Worm (Caenorhabditis elegans) whole organism, L2 larva: Measurements from ENCODE around the gene lin-25.

Experiments used
- C34F6.9 ChIP-seq: fragments of 150-350 bp; optimal IDR thresholded peaks from 2 replicates; lab custom pipeline; 2014; ENCODE audit warnings: missing biosample characterization, missing genetic modification characterization
- R02D3.7 ChIP-seq: fragments of 150-350 bp; optimal IDR thresholded peaks from 2 replicates; lab custom pipeline; 2014; ENCODE audit warnings: missing biosample characterization, missing genetic modification characterization
- Y55F3AM.14 ChIP-seq: fragments of 200-800 bp; sonication (Bioruptor generic); optimal IDR thresholded peaks from 2 replicates; lab custom pipeline; 2018; ENCODE audit warnings: mild to moderate bottlenecking, missing genetic modification characterization, missing compliant biosample characterization
- ZK546.5 ChIP-seq: sonication (generic microtip); optimal IDR thresholded peaks from 2 replicates; lab custom pipeline; 2017; ENCODE audit warnings: missing biosample characterization, missing genetic modification characterization
- ama-1 ChIP-seq: fragments of 150-350 bp; optimal IDR thresholded peaks from 2 replicates; lab custom pipeline; 2018; ENCODE audit warnings: inconsistent platforms
- blmp-1 ChIP-seq: sonication (generic microtip); optimal IDR thresholded peaks from 2 replicates; lab custom pipeline; 2017; ENCODE audit warnings: missing genetic modification characterization, mild to moderate bottlenecking, missing compliant biosample characterization, antibody characterized with exemption, moderate library complexity; ENCODE audit not compliant: insufficient read depth
- ceh-16 ChIP-seq: fragments of 150-350 bp; optimal IDR thresholded peaks from 2 replicates; lab custom pipeline; 2014; ENCODE audit warnings: missing biosample characterization, missing genetic modification characterization
- crh-2 ChIP-seq: sonication (generic microtip); optimal IDR thresholded peaks from 2 replicates; lab custom pipeline; 2017; ENCODE audit warnings: missing biosample characterization, missing genetic modification characterization
- dmd-4 ChIP-seq: sonication (generic microtip); optimal IDR thresholded peaks from 2 replicates; lab custom pipeline; 2017; ENCODE audit warnings: missing biosample characterization, missing genetic modification characterization
- fos-1 ChIP-seq: fragments of 150-350 bp; optimal IDR thresholded peaks from 2 replicates; lab custom pipeline; 2014; ENCODE audit warnings: missing biosample characterization, missing genetic modification characterization
- gmeb-1 ChIP-seq: fragments of 150-350 bp; optimal IDR thresholded peaks from 2 replicates; lab custom pipeline; 2014; ENCODE audit warnings: missing biosample characterization, missing genetic modification characterization
- lin-39 ChIP-seq: fragments of 150-350 bp; optimal IDR thresholded peaks from 2 replicates; lab custom pipeline; 2014; ENCODE audit warnings: missing biosample characterization, missing genetic modification reagents, missing genetic modification characterization
- lsy-2 ChIP-seq, 2 experiments: fragments of 150-350 bp in 1 of 2; sonication (generic microtip) in 1 of 2; optimal IDR thresholded peaks; 2 replicates each; lab custom pipeline; 2014 to 2017; ENCODE audit warnings: missing biosample characterization in 2 of 2, missing genetic modification characterization in 2 of 2
- nhr-10 ChIP-seq: sonication (generic microtip); optimal IDR thresholded peaks from 2 replicates; lab custom pipeline; 2017; ENCODE audit warnings: missing biosample characterization, missing genetic modification characterization
- nhr-129 ChIP-seq: fragments of 150-350 bp; optimal IDR thresholded peaks from 2 replicates; lab custom pipeline; 2014; ENCODE audit warnings: missing biosample characterization, missing genetic modification characterization
- nhr-21 ChIP-seq: fragments of 150-350 bp; optimal IDR thresholded peaks from 2 replicates; lab custom pipeline; 2014; ENCODE audit warnings: missing biosample characterization, missing genetic modification characterization
- nhr-237 ChIP-seq: fragments of 150-350 bp; optimal IDR thresholded peaks from 2 replicates; lab custom pipeline; 2014; ENCODE audit warnings: missing biosample characterization, missing genetic modification characterization
- peb-1 ChIP-seq: fragments of 150-350 bp; optimal IDR thresholded peaks from 2 replicates; lab custom pipeline; 2014; ENCODE audit warnings: missing biosample characterization, missing genetic modification characterization
- skn-1 ChIP-seq: sonication (generic microtip); optimal IDR thresholded peaks from 2 replicates; lab custom pipeline; 2017; ENCODE audit warnings: missing biosample characterization, missing genetic modification characterization
- sma-3 ChIP-seq: sonication (generic microtip); optimal IDR thresholded peaks from 2 replicates; lab custom pipeline; 2016; ENCODE audit warnings: missing genetic modification reagents, missing genetic modification characterization, missing compliant biosample characterization
- sma-9 ChIP-seq, 2 experiments: fragments of 150-350 bp in 1 of 2; sonication (generic microtip) in 1 of 2; optimal IDR thresholded peaks; 2 replicates each; lab custom pipeline; 2014 to 2016; ENCODE audit warnings: missing genetic modification characterization in 2 of 2, mild to moderate bottlenecking in 1 of 2, missing biosample characterization in 1 of 2, missing compliant biosample characterization in 1 of 2, missing genetic modification reagents in 1 of 2, moderate library complexity in 1 of 2
- unc-39 ChIP-seq: fragments of 150-350 bp; optimal IDR thresholded peaks from 2 replicates; lab custom pipeline; 2014; ENCODE audit warnings: missing biosample characterization, missing genetic modification characterization
- unc-55 ChIP-seq: fragments of 150-350 bp; sonication (generic microtip); optimal IDR thresholded peaks from 3 replicates; lab custom pipeline; 2014; ENCODE audit warnings: missing biosample characterization, missing genetic modification reagents, missing genetic modification characterization
- zag-1 ChIP-seq: fragments of 150-350 bp; optimal IDR thresholded peaks from 2 replicates; lab custom pipeline; 2014; ENCODE audit warnings: missing biosample characterization, missing genetic modification characterization
- ztf-1 ChIP-seq: fragments of 200-800 bp; sonication (Bioruptor generic); conservative IDR thresholded peaks from 2 replicates; pipeline ENCODE4 v1.3.6; 2022; ENCODE audit warnings: missing genetic modification characterization, missing compliant biosample characterization
- ztf-4 ChIP-seq: fragments of 150-350 bp; optimal IDR thresholded peaks from 2 replicates; lab custom pipeline; 2014; ENCODE audit warnings: missing biosample characterization, missing genetic modification characterization

lin-25 gene

DNA sequence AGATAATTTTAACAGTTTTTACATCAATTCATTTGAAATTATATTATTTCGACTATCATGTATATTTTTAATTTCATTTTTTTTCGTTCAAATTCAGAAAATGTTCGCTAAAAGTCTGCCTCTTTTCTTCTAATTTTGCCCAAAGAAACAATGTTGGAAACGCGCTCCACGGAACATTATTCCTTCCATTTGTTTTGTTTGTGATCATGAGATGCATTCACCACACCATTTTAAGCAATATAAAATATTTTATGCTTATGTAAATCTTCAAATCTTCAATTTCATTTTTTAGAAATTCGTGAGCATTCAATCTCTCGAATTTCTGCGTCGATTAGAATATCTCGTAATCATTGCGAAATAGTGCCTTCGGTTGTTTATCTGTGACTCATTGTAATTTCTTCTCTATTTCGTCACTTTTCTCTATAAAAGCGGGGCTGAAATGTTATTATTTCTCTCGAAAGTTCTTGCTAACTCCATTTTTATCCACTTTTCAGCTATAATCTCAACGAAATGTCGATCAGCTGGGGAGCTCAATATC is 47.7 kb downstream of the lin-25 start, which contains the start of gene istr-1:
Gene istr-1, plus strand, starts transcription at position 495 of the 538 bp plus-strand sequence.
- no peak for TF ChIP-seq sma-3 (GFP tag; lab: Kevin White, UChicago)
- no peak for TF ChIP-seq unc-39
- TF ChIP-seq skn-1 (tag; lab: Kevin White, UChicago) = peak; percentile 11
- TF ChIP-seq nhr-129 (tag; lab: Kevin White, UChicago) = peak; percentile 33
- no peak for TF ChIP-seq ceh-16
- TF ChIP-seq C34F6.9 (tag; lab: Kevin White, UChicago) = peak; percentile 66
- peak; percentile 12 for TF ChIP-seq fos-1 (tag; lab: Kevin White, UChicago)
- no peak for TF ChIP-seq sma-9 (GFP tag; optimal IDR thresholded peaks at IDR 0.05; lab: Kevin White, UChicago)
- TF ChIP-seq sma-9 (tag; optimal IDR thresholded peaks at IDR 0.05; lab: Kevin White, UChicago) = no peak
- TF ChIP-seq lin-39 = no peak
- no peak for TF ChIP-seq nhr-21 (tag; lab: Kevin White, UChicago)
- peak; percentile 34 for TF ChIP-seq unc-55 (GFP tag; lab: Kevin White, UChicago)

DNA sequence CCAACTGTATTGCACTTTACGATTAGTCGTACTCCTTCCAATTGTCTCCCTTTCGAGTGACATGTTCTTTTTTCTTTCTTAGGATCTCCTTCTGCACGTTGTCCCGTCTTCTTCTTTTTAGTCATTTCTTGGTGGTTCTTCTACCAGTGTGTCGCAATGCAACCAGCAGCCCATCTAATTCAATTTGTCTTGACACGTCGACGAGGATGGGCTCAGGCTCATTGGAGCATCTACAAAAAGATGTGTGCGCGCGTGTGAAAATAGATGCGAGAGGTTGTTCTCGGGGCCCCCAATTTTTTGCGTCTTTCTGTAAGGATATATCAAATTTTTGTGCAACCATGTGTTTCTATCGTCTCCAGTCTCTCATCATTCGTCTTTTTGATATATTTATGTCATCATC is 51.9 kb downstream of the lin-25 start:
- peak; percentile 48 for TF ChIP-seq zag-1 (tag; lab: Kevin White, UChicago)
- no peak for TF ChIP-seq unc-39
- TF ChIP-seq crh-2 (tag; lab: Kevin White, UChicago) = peak; percentile 47
- TF ChIP-seq, all 48 proteins: peak for 2

DNA sequence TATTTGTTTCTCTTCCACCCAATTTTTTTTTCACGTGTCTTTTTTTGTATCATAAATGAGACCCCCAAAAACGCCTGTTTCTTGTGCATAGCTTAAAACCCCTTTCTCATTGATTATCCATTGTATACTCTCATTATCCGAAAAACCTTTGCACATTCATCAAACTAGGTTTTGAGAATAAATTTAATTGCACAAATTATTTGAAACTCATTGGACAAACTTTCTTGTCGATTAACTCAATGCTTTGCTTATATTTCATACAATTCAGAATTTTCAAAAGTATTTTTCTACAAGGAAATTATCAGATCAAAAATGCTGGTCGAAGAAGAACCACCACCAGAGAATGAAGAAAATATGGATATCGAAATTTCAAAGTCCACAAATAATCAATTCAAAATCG is 54.4 kb downstream of the lin-25 start, which contains the start of gene R11D1.1:
Gene R11D1.1, plus strand, starts transcription at position 301 of the 400 bp plus-strand sequence.
- TF ChIP-seq unc-39 (no peak), ceh-16 (no peak), gmeb-1 (no peak), zag-1 (tag; lab: Kevin White, UChicago) (no peak), nhr-237 (tag; lab: Kevin White, UChicago) (no peak), ztf-4 (tag; lab: Kevin White, UChicago) (no peak), Y55F3AM.14 (GFP tag; lab: Kevin White, UChicago) (no peak), skn-1 (tag; lab: Kevin White, UChicago) (no peak)

DNA sequence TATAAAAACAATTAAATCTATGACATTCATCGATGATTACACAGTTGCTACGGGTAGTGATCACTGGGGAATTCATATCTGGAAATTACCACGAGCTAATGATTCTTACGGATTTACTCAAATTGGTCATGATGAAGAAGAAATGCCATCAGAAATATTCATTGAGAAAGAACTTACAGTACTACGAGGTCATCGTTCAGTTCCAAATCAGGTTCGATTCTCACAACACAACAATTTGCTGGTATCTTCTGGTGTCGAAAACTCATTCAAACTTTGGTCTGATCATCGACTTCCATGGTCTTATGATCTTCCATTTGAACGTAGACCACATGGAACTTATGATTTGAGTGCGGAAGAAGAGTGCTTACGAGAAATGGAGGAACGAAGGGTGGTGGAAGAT is 56.8 kb downstream of the lin-25 start:
- TF ChIP-seq nhr-10 (tag; lab: Kevin White, UChicago) = no peak
- TF ChIP-seq peb-1 (tag; lab: Kevin White, UChicago) = no peak
- TF ChIP-seq ama-1 (lab: Kevin White, UChicago) = no peak
- no peak for TF ChIP-seq ZK546.5 (tag; lab: Kevin White, UChicago)
- TF ChIP-seq blmp-1 (tag; lab: Kevin White, UChicago) = no peak
- no peak for TF ChIP-seq lsy-2 (tag; optimal IDR thresholded peaks at IDR 0.05; lab: Kevin White, UChicago)
- no peak for TF ChIP-seq dmd-4 (tag; lab: Kevin White, UChicago)
- no peak for TF ChIP-seq lin-39
- no peak for TF ChIP-seq ztf-1
- no peak for TF ChIP-seq ceh-16
- no peak for TF ChIP-seq unc-39

DNA sequence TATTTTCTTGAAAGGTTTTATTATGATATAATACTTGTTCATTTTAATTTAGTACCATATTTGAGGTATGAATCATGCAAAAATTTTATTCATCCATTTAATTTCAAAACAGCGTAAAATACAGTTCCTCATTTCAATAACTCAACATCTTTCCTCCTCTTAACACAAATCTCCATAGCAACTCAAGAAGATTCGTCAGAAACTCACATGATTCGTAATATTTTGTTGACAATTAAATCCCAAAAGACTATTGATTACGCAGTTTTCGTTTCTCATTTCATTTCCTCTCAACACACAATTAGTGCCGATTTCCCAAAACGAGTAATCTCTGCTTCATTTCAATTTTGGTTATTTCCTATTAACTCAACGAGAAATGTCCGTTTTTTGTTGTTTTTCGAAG is 58.6 kb downstream of the lin-25 start, which contains the start of gene R11D1.2:
Gene R11D1.2, plus strand, starts transcription at position 301 of the 400 bp plus-strand sequence.
- TF ChIP-seq crh-2 (tag; lab: Kevin White, UChicago) (no peak), C34F6.9 (tag; lab: Kevin White, UChicago) (no peak), lin-39 (no peak), blmp-1 (tag; lab: Kevin White, UChicago) (no peak), R02D3.7 (tag; lab: Kevin White, UChicago) (no peak)
